Worm (Caenorhabditis elegans) whole organism, L3 larva: ENCODE data around the gene ZK632.10.

Experiments used
- R02D3.7 ChIP-seq: fragments of 150-350 bp; optimal IDR thresholded peaks from 2 replicates; lab custom pipeline; 2014; ENCODE audit warnings: missing biosample characterization, missing genetic modification characterization
- ceh-16 ChIP-seq: sonication (generic microtip); optimal IDR thresholded peaks from 2 replicates; lab custom pipeline; 2017; ENCODE audit warnings: missing biosample characterization, missing genetic modification characterization
- ceh-28 ChIP-seq: fragments of 150-350 bp; optimal IDR thresholded peaks from 2 replicates; lab custom pipeline; 2014; ENCODE audit warnings: missing biosample characterization, missing genetic modification reagents, missing genetic modification characterization
- ceh-82 ChIP-seq: fragments of 150-350 bp; optimal IDR thresholded peaks from 2 replicates; lab custom pipeline; 2014; ENCODE audit warnings: missing biosample characterization, missing genetic modification characterization
- ceh-9 ChIP-seq: sonication (generic microtip); optimal IDR thresholded peaks from 2 replicates; lab custom pipeline; 2018; ENCODE audit warnings: missing biosample characterization, missing genetic modification characterization
- daf-12 ChIP-seq: fragments of 150-350 bp; optimal IDR thresholded peaks from 2 replicates; lab custom pipeline; 2014; ENCODE audit warnings: missing biosample characterization, missing genetic modification reagents, missing genetic modification characterization
- egl-27 ChIP-seq: sonication (generic microtip); optimal IDR thresholded peaks from 4 replicates; lab custom pipeline; 2017; ENCODE audit warnings: missing biosample characterization, missing genetic modification reagents, missing genetic modification characterization
- elt-1 ChIP-seq: fragments of 150-350 bp; optimal IDR thresholded peaks from 2 replicates; lab custom pipeline; 2014; ENCODE audit warnings: missing biosample characterization, missing genetic modification characterization
- elt-3 ChIP-seq, 3 experiments: fragments of 150-350 bp in 1 of 3; sonication (generic microtip) in 2 of 3; optimal IDR thresholded peaks; 2 replicates in 2 of 3; 4 replicates in 1 of 3; lab custom pipeline; 2014 to 2017; ENCODE audit warnings: missing biosample characterization in 3 of 3, missing genetic modification characterization in 3 of 3
- eor-1 ChIP-seq, 2 experiments: fragments of 150-350 bp; optimal IDR thresholded peaks; 2 replicates each; lab custom pipeline; 2014 to 2018; ENCODE audit warnings: missing biosample characterization in 2 of 2, missing genetic modification characterization in 2 of 2
- fkh-10 ChIP-seq: sonication (generic microtip); optimal IDR thresholded peaks from 2 replicates; lab custom pipeline; 2017; ENCODE audit warnings: missing biosample characterization, missing genetic modification reagents, missing genetic modification characterization
- lin-39 ChIP-seq: fragments of 150-350 bp; optimal IDR thresholded peaks from 2 replicates; lab custom pipeline; 2018; ENCODE audit warnings: missing biosample characterization, missing genetic modification reagents, missing genetic modification characterization
- lsy-12 ChIP-seq: sonication (generic microtip); optimal IDR thresholded peaks from 2 replicates; lab custom pipeline; 2016; ENCODE audit warnings: mild to moderate bottlenecking, missing genetic modification characterization, missing compliant biosample characterization
- mdl-1 ChIP-seq: fragments of 150-350 bp; optimal IDR thresholded peaks from 2 replicates; lab custom pipeline; 2014; ENCODE audit warnings: missing biosample characterization, missing genetic modification characterization
- nfya-1 ChIP-seq: sonication (generic microtip); optimal IDR thresholded peaks from 2 replicates; lab custom pipeline; 2017; ENCODE audit warnings: missing genetic modification characterization, mild to moderate bottlenecking, missing compliant biosample characterization, antibody characterized with exemption, moderate library complexity; ENCODE audit not compliant: insufficient read depth
- nhr-237 ChIP-seq: fragments of 150-350 bp; optimal IDR thresholded peaks from 2 replicates; lab custom pipeline; 2014; ENCODE audit warnings: missing biosample characterization, missing genetic modification characterization
- nhr-28 ChIP-seq: fragments of 150-350 bp; optimal IDR thresholded peaks from 2 replicates; lab custom pipeline; 2014; ENCODE audit warnings: missing biosample characterization, missing genetic modification characterization
- nhr-43 ChIP-seq: sonication (generic microtip); optimal IDR thresholded peaks from 2 replicates; lab custom pipeline; 2016; ENCODE audit warnings: mild to moderate bottlenecking, missing genetic modification characterization, missing compliant biosample characterization; ENCODE audit not compliant: poor library complexity, severe bottlenecking
- pha-4 ChIP-seq: fragments of 150-350 bp; optimal IDR thresholded peaks from 2 replicates; lab custom pipeline; 2014; ENCODE audit warnings: missing biosample characterization, missing genetic modification reagents, missing genetic modification characterization
- skn-1 ChIP-seq: fragments of 150-350 bp; optimal IDR thresholded peaks from 2 replicates; lab custom pipeline; 2014; ENCODE audit warnings: missing biosample characterization, missing genetic modification characterization
- snpc-4 ChIP-seq: fragments of 150-350 bp; optimal IDR thresholded peaks from 2 replicates; lab custom pipeline; 2014; ENCODE audit warnings: missing biosample characterization, missing genetic modification characterization
- tbx-2 ChIP-seq: sonication (generic microtip); optimal IDR thresholded peaks from 2 replicates; lab custom pipeline; 2016; ENCODE audit warnings: mild to moderate bottlenecking, missing genetic modification characterization, missing compliant biosample characterization
- unc-62 ChIP-seq: fragments of 150-350 bp; sonication (generic microtip); optimal IDR thresholded peaks from 4 replicates; lab custom pipeline; 2014; ENCODE audit warnings: missing biosample characterization, missing genetic modification reagents, missing genetic modification characterization
- zag-1 ChIP-seq: fragments of 150-350 bp; optimal IDR thresholded peaks from 2 replicates; lab custom pipeline; 2014; ENCODE audit warnings: missing biosample characterization, missing genetic modification characterization
- ztf-4 ChIP-seq: fragments of 150-350 bp; optimal IDR thresholded peaks from 2 replicates; lab custom pipeline; 2014; ENCODE audit warnings: missing biosample characterization, missing genetic modification characterization

Gene ZK632.10

DNA sequence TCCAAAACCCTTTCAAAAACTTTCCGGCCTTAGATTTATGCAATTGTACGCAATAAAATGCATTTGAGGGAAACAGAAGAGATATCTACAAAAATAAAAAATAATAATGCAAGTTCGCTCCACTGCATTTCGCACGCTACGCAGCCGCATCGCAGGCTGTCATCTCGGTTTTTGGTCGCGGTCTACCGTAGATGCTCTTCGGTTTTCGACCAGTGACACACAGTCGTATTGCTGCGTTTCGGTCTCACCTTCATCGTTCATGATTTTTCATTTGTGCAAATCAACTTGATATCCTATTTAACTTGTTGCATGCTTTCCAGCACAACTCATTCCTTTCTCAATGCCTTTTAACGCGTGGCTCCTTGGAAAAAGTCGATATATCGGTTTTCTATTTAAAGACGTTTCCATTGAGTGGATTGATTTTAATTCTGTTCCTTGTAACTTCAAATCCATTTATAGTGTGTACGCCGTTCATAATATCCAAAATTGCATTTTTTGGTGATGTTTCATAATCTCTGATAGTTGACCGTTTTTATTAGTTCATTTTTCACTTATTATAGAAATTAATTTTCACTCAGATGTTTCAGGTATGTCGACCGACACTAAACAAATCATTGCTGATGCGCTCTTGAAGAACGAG lies 46.7 kb downstream of the ZK632.10 start, which contains the start of gene vha-1 (continued):
- no peak for TF ChIP-seq egl-27 (tag; lab: Kevin White, UChicago)
- TF ChIP-seq fkh-10 (GFP tag; lab: Kevin White, UChicago): peak; percentile 16
- TF ChIP-seq R02D3.7: peak; percentile 59
- TF ChIP-seq ceh-16: no peak
- TF ChIP-seq mdl-1 (tag; lab: Kevin White, UChicago): no peak

DNA sequence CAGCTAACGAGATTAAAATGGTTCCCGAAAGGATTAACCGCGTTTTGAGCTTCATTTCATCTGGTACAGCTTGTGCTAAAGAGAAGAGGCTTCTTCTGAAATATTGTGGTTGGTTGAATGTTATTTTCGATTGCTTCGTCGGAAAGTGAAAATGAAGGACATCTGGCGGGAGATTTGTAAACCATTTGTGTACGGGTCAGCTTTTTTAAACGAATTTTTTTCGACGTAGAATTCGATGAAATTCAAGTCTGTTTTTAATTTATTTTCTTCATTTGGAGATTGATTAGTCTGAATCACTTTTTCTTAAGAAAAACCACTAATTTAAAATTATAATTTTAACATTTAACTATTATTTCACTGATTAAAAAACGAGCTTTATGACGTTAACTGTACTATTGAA lies 47.3 kb downstream of the ZK632.10 start, which contains the start of gene sqv-3:
Gene sqv-3, minus strand, starts transcription at position 101 of the 400 bp plus-strand sequence.
- no peak for TF ChIP-seq ceh-28 (tag; lab: Kevin White, UChicago)
- TF ChIP-seq zag-1 (tag; lab: Kevin White, UChicago): no peak
- no peak for TF ChIP-seq ceh-82 (tag; lab: Kevin White, UChicago)
- no peak for TF ChIP-seq nhr-43 (tag; lab: Kevin White, UChicago)
- TF ChIP-seq pha-4 (tag; lab: Kevin White, UChicago): no peak
- no peak for TF ChIP-seq skn-1 (tag; lab: Kevin White, UChicago)
- no peak for TF ChIP-seq lin-39 (tag; lab: Kevin White, UChicago)
- no peak for TF ChIP-seq nfya-1 (tag; lab: Kevin White, UChicago)
- no peak for TF ChIP-seq eor-1 (tag; optimal IDR thresholded peaks at IDR 0.05; lab: Kevin White, UChicago)
- TF ChIP-seq lsy-12 (tag; lab: Kevin White, UChicago): no peak
- TF ChIP-seq ztf-4 (tag; lab: Kevin White, UChicago): no peak
- no peak for TF ChIP-seq tbx-2 (tag; lab: Kevin White, UChicago)

DNA sequence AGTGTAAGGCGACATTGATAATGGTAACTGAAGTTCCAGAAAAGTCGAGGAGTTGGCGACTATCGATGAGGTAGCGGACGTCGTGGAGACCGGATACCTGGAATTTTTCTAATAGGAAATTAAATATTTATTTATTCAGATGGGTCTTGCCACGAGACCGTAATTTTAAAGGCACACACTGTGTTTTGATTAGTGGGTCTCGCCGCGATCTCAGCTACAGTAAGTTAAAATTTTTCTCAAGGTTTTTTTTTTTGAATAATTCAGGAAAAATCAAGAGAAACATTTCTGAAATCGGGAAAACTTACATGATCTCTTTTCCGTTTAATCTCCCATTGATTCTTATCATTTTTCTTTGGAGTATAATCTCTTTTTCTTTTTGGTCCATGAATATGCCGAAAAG lies 48.4 kb downstream of the ZK632.10 start:
- TF ChIP-seq nfya-1 (tag; lab: Kevin White, UChicago): no peak
- no peak for TF ChIP-seq nhr-28 (tag; lab: Kevin White, UChicago)
- TF ChIP-seq daf-12: no peak
- TF ChIP-seq nhr-237 (tag; lab: Kevin White, UChicago): no peak
- no peak for TF ChIP-seq nhr-43 (tag; lab: Kevin White, UChicago)
- TF ChIP-seq snpc-4 (tag; lab: Kevin White, UChicago): no peak
- TF ChIP-seq elt-1 (tag; lab: Kevin White, UChicago): no peak
- no peak for TF ChIP-seq unc-62
- TF ChIP-seq lin-39 (tag; lab: Kevin White, UChicago): no peak
- no peak for TF ChIP-seq elt-3 (tag; optimal IDR thresholded peaks at IDR 0.05; lab: Kevin White, UChicago)
- TF ChIP-seq egl-27 (tag; lab: Kevin White, UChicago): no peak
- no peak for TF ChIP-seq pha-4 (tag; lab: Kevin White, UChicago)
- TF ChIP-seq ceh-9 (tag; lab: Kevin White, UChicago): no peak
